Fruit fly (Drosophila melanogaster) whole organism, embryonic: ENCODE measurements around the gene Adgf-C.

Source experiments
- Blimp-1 ChIP-seq: fragments of 200-800 bp; sonication (Bioruptor generic); optimal IDR thresholded peaks from 3 replicates; lab custom pipeline; 2018; ENCODE audit warnings: missing biosample characterization, missing genetic modification characterization, mild to moderate bottlenecking, moderate library complexity, missing genetic modification reagents
- CG11247 ChIP-seq: fragments of 200-800 bp; sonication (Bioruptor generic); IDR thresholded peaks from 2 replicates; pipeline ENCODE4 v1.3.6; 2022; ENCODE audit warnings: missing biosample characterization, missing genetic modification characterization
- CG11560 ChIP-seq: fragments of 200-800 bp; sonication (Bioruptor generic); IDR thresholded peaks from 3 replicates; pipeline ENCODE4 v1.3.6; 2022; ENCODE audit warnings: missing biosample characterization, missing genetic modification characterization
- CG11695 ChIP-seq: fragments of 200-800 bp; sonication (Bioruptor generic); IDR thresholded peaks from 3 replicates; pipeline ENCODE4 v1.3.6; 2022; ENCODE audit warnings: missing biosample characterization, missing genetic modification characterization
- CG11723 ChIP-seq: fragments of 200-800 bp; sonication (Bioruptor generic); optimal IDR thresholded peaks from 2 replicates; lab custom pipeline; 2017; ENCODE audit warnings: missing biosample characterization, mild to moderate bottlenecking, missing genetic modification characterization
- CG13296 ChIP-seq: fragments of 200-800 bp; sonication (Bioruptor generic); optimal IDR thresholded peaks from 3 replicates; lab custom pipeline; 2018; ENCODE audit warnings: missing biosample characterization, mild to moderate bottlenecking, missing genetic modification characterization
- CG13424 ChIP-seq: fragments of 200-800 bp; sonication (Bioruptor generic); optimal IDR thresholded peaks from 2 replicates; lab custom pipeline; 2019; ENCODE audit warnings: missing biosample characterization, mild to moderate bottlenecking, missing genetic modification characterization, moderate library complexity
- CG13624 ChIP-seq: fragments of 200-800 bp; sonication (Bioruptor generic); optimal IDR thresholded peaks from 2 replicates; lab custom pipeline; 2016; ENCODE audit warnings: missing biosample characterization, missing genetic modification characterization
- CG14441 ChIP-seq: fragments of 200-800 bp; sonication (Bioruptor generic); IDR thresholded peaks from 2 replicates; pipeline ENCODE4 v1.3.6; 2022; ENCODE audit warnings: missing biosample characterization, missing genetic modification characterization
- CG15011 ChIP-seq: fragments of 200-800 bp; sonication (Bioruptor generic); optimal IDR thresholded peaks from 3 replicates; lab custom pipeline; 2018; ENCODE audit warnings: missing biosample characterization, mild to moderate bottlenecking, missing genetic modification characterization
- CG15696 ChIP-seq: fragments of 200-800 bp; sonication (Bioruptor generic); optimal IDR thresholded peaks from 2 replicates; lab custom pipeline; 2019; ENCODE audit warnings: missing biosample characterization, mild to moderate bottlenecking, missing genetic modification characterization, moderate library complexity
- CG1647 ChIP-seq: fragments of 200-800 bp; sonication (Bioruptor generic); optimal IDR thresholded peaks from 3 replicates; lab custom pipeline; 2016; ENCODE audit warnings: missing biosample characterization, missing genetic modification characterization
- CG16813 ChIP-seq: fragments of 200-800 bp; sonication (Bioruptor generic); IDR thresholded peaks from 3 replicates; pipeline ENCODE4 v1.3.6; 2022; ENCODE audit warnings: missing biosample characterization, missing genetic modification characterization; ENCODE audit not compliant: partially characterized antibody
- CG4424 ChIP-seq: fragments of 200-800 bp; sonication (Bioruptor generic); optimal IDR thresholded peaks from 3 replicates; lab custom pipeline; 2016; ENCODE audit warnings: missing biosample characterization, missing genetic modification characterization
- CG6272 ChIP-seq: fragments of 200-800 bp; sonication (Bioruptor generic); IDR thresholded peaks from 2 replicates; pipeline ENCODE4 v1.3.6; 2022; ENCODE audit warnings: missing biosample characterization, missing genetic modification characterization
- CG7357 ChIP-seq: fragments of 200-800 bp; sonication (Bioruptor generic); IDR thresholded peaks from 3 replicates; pipeline ENCODE4 v1.3.6; 2022; ENCODE audit warnings: missing biosample characterization, missing genetic modification characterization
- CG7745 ChIP-seq: fragments of 200-800 bp; sonication (Bioruptor generic); optimal IDR thresholded peaks from 2 replicates; lab custom pipeline; 2018; ENCODE audit warnings: missing biosample characterization, mild to moderate bottlenecking, missing genetic modification characterization, moderate library complexity
- CG9437 ChIP-seq: fragments of 200-800 bp; sonication (Bioruptor generic); optimal IDR thresholded peaks from 2 replicates; lab custom pipeline; 2018; ENCODE audit warnings: missing biosample characterization, mild to moderate bottlenecking, missing genetic modification characterization
- CG9932 ChIP-seq: fragments of 200-800 bp; sonication (Bioruptor generic); IDR thresholded peaks from 2 replicates; pipeline ENCODE4 v1.3.6; 2022; ENCODE audit warnings: missing biosample characterization, missing genetic modification characterization
- Camta ChIP-seq: fragments of 200-800 bp; sonication (Bioruptor generic); optimal IDR thresholded peaks from 2 replicates; lab custom pipeline; 2016; ENCODE audit warnings: missing biosample characterization, missing genetic modification characterization
- ERR ChIP-seq: fragments of 200-800 bp; sonication (Bioruptor generic); optimal IDR thresholded peaks from 2 replicates; lab custom pipeline; 2016; ENCODE audit warnings: missing biosample characterization, missing genetic modification characterization
- Fer2 ChIP-seq: fragments of 200-800 bp; sonication (Bioruptor generic); optimal IDR thresholded peaks from 2 replicates; lab custom pipeline; 2018; ENCODE audit warnings: missing biosample characterization, mild to moderate bottlenecking, missing genetic modification characterization, moderate library complexity
- Gsc ChIP-seq: fragments of 200-800 bp; sonication (Bioruptor generic); IDR thresholded peaks from 2 replicates; pipeline ENCODE4 v1.3.6; 2022; ENCODE audit warnings: missing biosample characterization, missing genetic modification characterization
- Hmx ChIP-seq: fragments of 200-800 bp; sonication (Bioruptor generic); optimal IDR thresholded peaks from 2 replicates; lab custom pipeline; 2016; ENCODE audit warnings: missing biosample characterization, missing genetic modification characterization
- Mad ChIP-seq: fragments of 200-800 bp; sonication (Bioruptor generic); optimal IDR thresholded peaks from 2 replicates; lab custom pipeline; 2016; ENCODE audit warnings: missing biosample characterization, missing genetic modification characterization
- NC2β ChIP-seq: fragments of 200-800 bp; sonication (Bioruptor generic); optimal IDR thresholded peaks from 2 replicates; lab custom pipeline; 2016; ENCODE audit warnings: missing biosample characterization, missing genetic modification characterization
- Nf-YB ChIP-seq: fragments of 200-800 bp; sonication (Bioruptor generic); optimal IDR thresholded peaks from 3 replicates; lab custom pipeline; 2019; ENCODE audit warnings: missing biosample characterization, mild to moderate bottlenecking, missing genetic modification characterization, moderate library complexity
- Scr ChIP-seq: fragments of 200-800 bp; sonication (Bioruptor generic); IDR thresholded peaks from 2 replicates; pipeline ENCODE4 v1.3.6; 2022; ENCODE audit warnings: missing biosample characterization, missing genetic modification characterization; ENCODE audit not compliant: partially characterized antibody
- Sox100B ChIP-seq: fragments of 200-800 bp; sonication (Bioruptor generic); optimal IDR thresholded peaks from 3 replicates; lab custom pipeline; 2018; ENCODE audit warnings: missing biosample characterization, mild to moderate bottlenecking, missing genetic modification characterization
- Sry-β ChIP-seq: fragments of 200-800 bp; sonication (Bioruptor generic); optimal IDR thresholded peaks from 2 replicates; lab custom pipeline; 2018; ENCODE audit warnings: missing biosample characterization, mild to moderate bottlenecking, missing genetic modification characterization, moderate library complexity
- abd-A ChIP-seq: fragments of 200-800 bp; sonication (Bioruptor generic); optimal IDR thresholded peaks from 3 replicates; lab custom pipeline; 2019; ENCODE audit warnings: missing biosample characterization, mild to moderate bottlenecking, missing genetic modification characterization, moderate library complexity
- ase ChIP-seq: fragments of 200-800 bp; sonication (Bioruptor generic); IDR thresholded peaks from 3 replicates; pipeline ENCODE4 v1.3.6; 2022; ENCODE audit warnings: missing biosample characterization, missing genetic modification characterization
- bbx ChIP-seq: fragments of 200-800 bp; sonication (Bioruptor generic); IDR thresholded peaks from 2 replicates; pipeline ENCODE4 v1.3.6; 2022; ENCODE audit warnings: missing biosample characterization, missing genetic modification characterization; ENCODE audit not compliant: partially characterized antibody
- dysf ChIP-seq: fragments of 200-800 bp; sonication (Bioruptor generic); IDR thresholded peaks from 3 replicates; pipeline ENCODE4 v1.3.6; 2022; ENCODE audit warnings: missing biosample characterization, missing genetic modification characterization
- fd64A ChIP-seq: fragments of 200-800 bp; sonication (Bioruptor generic); optimal IDR thresholded peaks from 3 replicates; lab custom pipeline; 2018; ENCODE audit warnings: missing biosample characterization, mild to moderate bottlenecking, missing genetic modification characterization
- fd96Cb ChIP-seq: fragments of 200-800 bp; sonication (Bioruptor generic); optimal IDR thresholded peaks from 2 replicates; lab custom pipeline; 2018; ENCODE audit warnings: missing biosample characterization, mild to moderate bottlenecking, missing genetic modification characterization, moderate library complexity
- ftz-f1 ChIP-seq: fragments of 200-800 bp; sonication (Bioruptor generic); optimal IDR thresholded peaks from 2 replicates; lab custom pipeline; 2016; ENCODE audit warnings: missing biosample characterization, missing genetic modification characterization
- fu2 ChIP-seq: fragments of 200-800 bp; sonication (Bioruptor generic); optimal IDR thresholded peaks from 2 replicates; lab custom pipeline; 2016; ENCODE audit warnings: missing biosample characterization, missing genetic modification characterization
- grau ChIP-seq: fragments of 200-800 bp; optimal IDR thresholded peaks from 3 replicates; lab custom pipeline; 2019; ENCODE audit warnings: missing biosample characterization, mild to moderate bottlenecking, missing genetic modification characterization, moderate library complexity
- gro ChIP-seq: fragments of 200-800 bp; sonication (Bioruptor generic); optimal IDR thresholded peaks from 2 replicates; lab custom pipeline; 2016; ENCODE audit warnings: missing biosample characterization, missing genetic modification characterization
- ham ChIP-seq: fragments of 200-800 bp; sonication (Bioruptor generic); IDR thresholded peaks from 2 replicates; pipeline ENCODE4 v1.3.6; 2022; ENCODE audit warnings: missing biosample characterization, missing genetic modification characterization
- hkb ChIP-seq, 2 experiments: fragments of 200-800 bp in 1 of 2; fragments of >200 bp in 1 of 2; sonication (Bioruptor generic) in 1 of 2; IDR thresholded peaks in 1 of 2; optimal IDR thresholded peaks in 1 of 2; 2 replicates each; pipeline versions ENCODE4 v1.3.6 to Lab custom; 2017 to 2022; ENCODE audit warnings: missing biosample characterization in 1 of 2, missing genetic modification characterization in 1 of 2
- ken ChIP-seq: fragments of 200-800 bp; sonication (Bioruptor generic); IDR thresholded peaks from 3 replicates; pipeline ENCODE4 v1.3.6; 2022; ENCODE audit warnings: missing biosample characterization, missing genetic modification characterization
- nau ChIP-seq: fragments of 200-800 bp; sonication (Bioruptor generic); optimal IDR thresholded peaks from 3 replicates; lab custom pipeline; 2017; ENCODE audit warnings: missing biosample characterization, mild to moderate bottlenecking, missing genetic modification characterization, missing genetic modification reagents
- sima ChIP-seq: fragments of 200-800 bp; sonication (Bioruptor generic); optimal IDR thresholded peaks from 2 replicates; lab custom pipeline; 2016; ENCODE audit warnings: missing biosample characterization, missing genetic modification characterization
- slou ChIP-seq: fragments of 200-800 bp; sonication (Bioruptor generic); optimal IDR thresholded peaks from 3 replicates; lab custom pipeline; 2016; ENCODE audit warnings: missing biosample characterization, missing genetic modification characterization
- tap ChIP-seq: fragments of 200-800 bp; optimal IDR thresholded peaks from 3 replicates; lab custom pipeline; 2019; ENCODE audit warnings: missing biosample characterization, mild to moderate bottlenecking, missing genetic modification characterization, moderate library complexity
- tin ChIP-seq: fragments of 200-800 bp; sonication (Bioruptor generic); optimal IDR thresholded peaks from 3 replicates; lab custom pipeline; 2016; ENCODE audit warnings: missing biosample characterization, missing genetic modification characterization
- tio ChIP-seq: fragments of 200-800 bp; sonication (Bioruptor generic); optimal IDR thresholded peaks from 2 replicates; lab custom pipeline; 2017; ENCODE audit warnings: missing biosample characterization, missing genetic modification characterization, inconsistent platforms
- unpg ChIP-seq: fragments of 200-800 bp; sonication (Bioruptor generic); optimal IDR thresholded peaks from 3 replicates; lab custom pipeline; 2018; ENCODE audit warnings: missing biosample characterization, mild to moderate bottlenecking, missing genetic modification characterization, moderate library complexity
- vvl ChIP-seq: fragments of 200-800 bp; sonication (Bioruptor generic); IDR thresholded peaks from 2 replicates; pipeline ENCODE4 v1.3.6; 2022; ENCODE audit warnings: missing biosample characterization, missing genetic modification characterization

Gene Adgf-C

DNA sequence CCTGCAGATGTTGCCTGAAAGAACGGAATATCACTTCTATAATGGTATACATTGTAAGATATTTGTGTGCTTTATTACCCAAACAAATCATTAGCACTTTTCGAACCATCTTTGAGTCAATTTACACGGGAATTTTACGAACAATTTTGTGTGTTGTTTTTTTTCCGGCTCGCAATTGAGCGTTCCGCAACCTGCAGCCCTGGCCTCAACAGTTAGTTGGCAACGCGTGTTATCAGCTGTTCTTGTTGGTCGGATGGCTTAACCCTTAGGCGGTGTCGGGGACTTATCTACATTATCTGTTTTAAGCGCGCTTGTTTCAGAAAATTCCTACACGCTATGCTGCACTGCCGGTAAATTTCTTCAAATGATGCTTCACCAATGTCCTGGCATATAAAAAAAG is 4.1 kb downstream of the Adgf-C start (continued):
- no peak for TF ChIP-seq CG16813
- no peak for TF ChIP-seq sima
- TF ChIP-seq grau (tag; lab: Kevin White, UChicago), result peak; percentile 1
- TF ChIP-seq Hmx (GFP tag; lab: Kevin White, UChicago), result no peak
- TF ChIP-seq Fer2 (tag; lab: Kevin White, UChicago), result no peak
- peak; percentile 73 for TF ChIP-seq ftz-f1 (GFP tag; lab: Kevin White, UChicago)
- no peak for TF ChIP-seq hkb (optimal IDR thresholded peaks at IDR 0.05; lab: Kevin White, UChicago)
- 0 out of 2 replicates have a peak, but pooled peaks have one; percentile 15 for TF ChIP-seq hkb (GFP tag; IDR thresholded peaks at IDR 0.05; lab: Robert Waterston, UW)
- no peak for TF ChIP-seq Scr (GFP tag; lab: Robert Waterston, UW)
- no peak for TF ChIP-seq CG7357 (GFP tag; lab: Robert Waterston, UW)
- peak; percentile 12 for TF ChIP-seq ERR (GFP tag; lab: Kevin White, UChicago)
- TF ChIP-seq fd64A (GFP tag; lab: Kevin White, UChicago), result no peak
- TF ChIP-seq CG15011, result no peak
- no peak for TF ChIP-seq CG9437 (GFP tag; lab: Kevin White, UChicago)
- TF ChIP-seq Sry-β, result no peak
- no peak for TF ChIP-seq CG11723 (GFP tag; lab: Kevin White, UChicago)
- TF ChIP-seq dysf (GFP tag; lab: Robert Waterston, UW), result peak; percentile 6; the same call in 1 of the 3 replicates
- TF ChIP-seq vvl (GFP tag; lab: Robert Waterston, UW), result peak; percentile 31; the same call in 1 of the 2 replicates
- no peak for TF ChIP-seq CG13296 (GFP tag; lab: Kevin White, UChicago)
- no peak for TF ChIP-seq ase
- TF ChIP-seq nau (GFP tag; lab: Kevin White, UChicago), result no peak
- TF ChIP-seq gro, result peak; percentile 17
- TF ChIP-seq CG15696, result no peak
- TF ChIP-seq NC2β (GFP tag; lab: Kevin White, UChicago), result no peak
- no peak for TF ChIP-seq fd96Cb (tag; lab: Kevin White, UChicago)
- peak; percentile 56 for TF ChIP-seq CG9932 (GFP tag; lab: Robert Waterston, UW)
- no peak for TF ChIP-seq tin (GFP tag; lab: Kevin White, UChicago)
- no peak for TF ChIP-seq Mad (GFP tag; lab: Kevin White, UChicago)
- peak; percentile 56 for TF ChIP-seq bbx (GFP tag; lab: Robert Waterston, UW)
- no peak for TF ChIP-seq CG7745 (tag; lab: Kevin White, UChicago)
- TF ChIP-seq ham (GFP tag; lab: Robert Waterston, UW), result no peak
- no peak for TF ChIP-seq CG14441 (GFP tag; lab: Robert Waterston, UW)
- TF ChIP-seq CG13424 (tag; lab: Kevin White, UChicago), result no peak
- TF ChIP-seq tio (GFP tag; lab: Kevin White, UChicago), result no peak
- TF ChIP-seq CG11560 (tag; lab: Robert Waterston, UW), result no peak
- TF ChIP-seq ken, result peak; percentile 51; the same call in 1 of the 3 replicates
- TF ChIP-seq abd-A (tag; lab: Kevin White, UChicago), result no peak
- TF ChIP-seq CG11695, result no peak
- TF ChIP-seq tap (tag; lab: Kevin White, UChicago), result no peak
- TF ChIP-seq unpg, result no peak
- no peak for TF ChIP-seq CG11247 (GFP tag; lab: Robert Waterston, UW)
- no peak for TF ChIP-seq Blimp-1 (GFP tag; lab: Kevin White, UChicago)
- no peak for TF ChIP-seq CG1647 (GFP tag; lab: Kevin White, UChicago)
- TF ChIP-seq CG6272 (GFP tag; lab: Robert Waterston, UW), result no peak
- TF ChIP-seq Gsc, result no peak
- TF ChIP-seq fu2, result no peak
- no peak for TF ChIP-seq Sox100B (GFP tag; lab: Kevin White, UChicago)
- peak; percentile 33 for TF ChIP-seq CG4424 (GFP tag; lab: Kevin White, UChicago)
- no peak for TF ChIP-seq slou (GFP tag; lab: Kevin White, UChicago)
- no peak for TF ChIP-seq Nf-YB (GFP tag; lab: Kevin White, UChicago)
- TF ChIP-seq Camta (GFP tag; lab: Kevin White, UChicago), result no peak
- TF ChIP-seq CG13624, result no peak
